Worm (Caenorhabditis elegans) whole organism, L1 larva: ENCODE measurements around the gene gid-7.
A peak's percentile ranks its signal among the peaks of the same experiment; 100 is the strongest.

Experiments
- C04F5.9 ChIP-seq: sonication (generic microtip); optimal IDR thresholded peaks from 2 replicates; lab custom pipeline; 2016; ENCODE audit warnings: missing genetic modification characterization, missing compliant biosample characterization
- C34B4.2 ChIP-seq: sonication (generic microtip); optimal IDR thresholded peaks from 2 replicates; lab custom pipeline; 2017; ENCODE audit warnings: mild to moderate bottlenecking, missing genetic modification characterization, missing compliant biosample characterization
- F16B12.6 ChIP-seq: fragments of 150-350 bp; optimal IDR thresholded peaks from 2 replicates; lab custom pipeline; 2014; ENCODE audit warnings: missing biosample characterization, missing genetic modification characterization
- Y116A8C.19 ChIP-seq: sonication (generic microtip); optimal IDR thresholded peaks from 2 replicates; lab custom pipeline; 2016; ENCODE audit warnings: missing compliant biosample characterization, missing genetic modification characterization, borderline replicate concordance
- aha-1 ChIP-seq: fragments of 150-350 bp; optimal IDR thresholded peaks from 2 replicates; lab custom pipeline; 2014; ENCODE audit warnings: missing biosample characterization, missing genetic modification characterization
- ama-1 ChIP-seq: fragments of 150-350 bp; optimal IDR thresholded peaks from 2 replicates; lab custom pipeline; 2014
- blmp-1 ChIP-seq: fragments of 150-350 bp; optimal IDR thresholded peaks from 2 replicates; lab custom pipeline; 2014; ENCODE audit warnings: missing biosample characterization, missing genetic modification characterization
- ceh-63 ChIP-seq: fragments of 200-800 bp; sonication (Bioruptor generic); optimal IDR thresholded peaks from 2 replicates; lab custom pipeline; 2018; ENCODE audit warnings: mild to moderate bottlenecking, missing genetic modification characterization, missing compliant biosample characterization
- ceh-8 ChIP-seq: fragments of 200-800 bp; sonication (Bioruptor generic); optimal IDR thresholded peaks from 2 replicates; lab custom pipeline; 2018; ENCODE audit warnings: mild to moderate bottlenecking, missing genetic modification characterization, moderate library complexity, missing compliant biosample characterization
- ceh-82 ChIP-seq, 3 experiments: fragments of 150-350 bp in 1 of 3; sonication (generic microtip) in 2 of 3; optimal IDR thresholded peaks; 2 replicates each; lab custom pipeline; 2014 to 2017; ENCODE audit warnings: missing biosample characterization in 3 of 3, missing genetic modification characterization in 3 of 3
- ceh-90 ChIP-seq: sonication (generic microtip); optimal IDR thresholded peaks from 2 replicates; lab custom pipeline; 2016; ENCODE audit warnings: missing genetic modification characterization, missing compliant biosample characterization
- ces-1 ChIP-seq: fragments of 150-350 bp; optimal IDR thresholded peaks from 2 replicates; lab custom pipeline; 2014; ENCODE audit warnings: missing biosample characterization, missing genetic modification reagents, missing genetic modification characterization
- dpl-1 ChIP-seq, 3 experiments: fragments of 150-350 bp in 2 of 3; sonication (generic microtip) in 1 of 3; optimal IDR thresholded peaks; 2 replicates each; lab custom pipeline; 2014 to 2017; ENCODE audit warnings: missing biosample characterization in 3 of 3, missing genetic modification characterization in 3 of 3, missing genetic modification reagents in 3 of 3
- dsc-1 ChIP-seq: sonication (generic microtip); optimal IDR thresholded peaks from 2 replicates; lab custom pipeline; 2016; ENCODE audit warnings: mild to moderate bottlenecking, missing genetic modification characterization, missing compliant biosample characterization
- efl-1 ChIP-seq, 4 experiments: fragments of 150-350 bp; optimal IDR thresholded peaks in 3 of 4; peaks in 1 of 4; 1 replicate in 1 of 4; 2 replicates in 3 of 4; lab custom pipeline; 2014; ENCODE audit warnings: missing biosample characterization in 2 of 4, missing genetic modification characterization in 2 of 4, missing genetic modification reagents in 2 of 4
- egl-27 ChIP-seq, 2 experiments: fragments of 150-350 bp in 1 of 2; sonication (generic microtip); optimal IDR thresholded peaks; 3 replicates each; lab custom pipeline; 2017 to 2018; ENCODE audit warnings: missing biosample characterization in 2 of 2, missing genetic modification characterization in 2 of 2, missing genetic modification reagents in 2 of 2
- elt-3 ChIP-seq, 6 experiments: fragments of 150-350 bp in 1 of 6; sonication (generic microtip); optimal IDR thresholded peaks; 2 replicates each; lab custom pipeline; 2017 to 2018; ENCODE audit warnings: missing biosample characterization in 6 of 6, missing genetic modification characterization in 6 of 6, inconsistent platforms in 1 of 6
- fkh-10 ChIP-seq: sonication (generic microtip); optimal IDR thresholded peaks from 2 replicates; lab custom pipeline; 2017; ENCODE audit warnings: missing biosample characterization, missing genetic modification reagents, missing genetic modification characterization
- fkh-8 ChIP-seq: sonication (generic microtip); optimal IDR thresholded peaks from 2 replicates; lab custom pipeline; 2016; ENCODE audit warnings: mild to moderate bottlenecking, missing genetic modification characterization, missing compliant biosample characterization
- hlh-17 ChIP-seq: fragments of 200-800 bp; sonication (Bioruptor generic); optimal IDR thresholded peaks from 2 replicates; lab custom pipeline; 2018; ENCODE audit warnings: missing genetic modification characterization, mild to moderate bottlenecking, missing compliant biosample characterization, moderate library complexity, borderline replicate concordance
- hpl-2 ChIP-seq: fragments of 150-350 bp; optimal IDR thresholded peaks from 2 replicates; lab custom pipeline; 2014; ENCODE audit warnings: missing biosample characterization, missing genetic modification reagents, missing genetic modification characterization
- irx-1 ChIP-seq: sonication (generic microtip); optimal IDR thresholded peaks from 2 replicates; lab custom pipeline; 2016; ENCODE audit warnings: missing genetic modification characterization, missing compliant biosample characterization
- isw-1 ChIP-seq: fragments of 200-800 bp; sonication (Bioruptor generic); IDR thresholded peaks from 2 replicates; pipeline ENCODE4 v1.3.6; 2022; ENCODE audit warnings: missing genetic modification characterization, missing compliant biosample characterization
- jun-1 ChIP-seq: fragments of 150-350 bp; optimal IDR thresholded peaks from 2 replicates; lab custom pipeline; 2014; ENCODE audit warnings: missing biosample characterization, missing genetic modification reagents, missing genetic modification characterization
- lin-13 ChIP-seq: fragments of 150-350 bp; optimal IDR thresholded peaks from 2 replicates; lab custom pipeline; 2014; ENCODE audit warnings: missing biosample characterization, missing genetic modification reagents, missing genetic modification characterization
- lin-14 ChIP-seq: fragments of 200-800 bp; sonication (Bioruptor generic); optimal IDR thresholded peaks from 2 replicates; lab custom pipeline; 2018; ENCODE audit warnings: mild to moderate bottlenecking, missing genetic modification characterization, moderate library complexity, missing compliant biosample characterization
- lin-35 ChIP-seq, 2 experiments: fragments of 150-350 bp; optimal IDR thresholded peaks; 2 replicates each; lab custom pipeline; 2014; ENCODE audit warnings: missing biosample characterization in 2 of 2, missing genetic modification characterization in 2 of 2, missing genetic modification reagents in 2 of 2
- lir-3 ChIP-seq: sonication (generic microtip); optimal IDR thresholded peaks from 2 replicates; lab custom pipeline; 2016; ENCODE audit warnings: mild to moderate bottlenecking, missing genetic modification characterization, moderate library complexity, missing compliant biosample characterization; ENCODE audit not compliant: poor library complexity
- lsy-2 ChIP-seq, 2 experiments: fragments of 150-350 bp; optimal IDR thresholded peaks; 2 replicates each; lab custom pipeline; 2014; ENCODE audit warnings: missing biosample characterization in 2 of 2, missing genetic modification characterization in 2 of 2
- nhr-28 ChIP-seq: fragments of 150-350 bp; optimal IDR thresholded peaks from 2 replicates; lab custom pipeline; 2014; ENCODE audit warnings: missing biosample characterization, missing genetic modification characterization
- nhr-47 ChIP-seq: sonication (generic microtip); optimal IDR thresholded peaks from 2 replicates; lab custom pipeline; 2016; ENCODE audit warnings: mild to moderate bottlenecking, missing genetic modification characterization, moderate library complexity, missing compliant biosample characterization
- nhr-71 ChIP-seq: sonication (generic microtip); optimal IDR thresholded peaks from 2 replicates; lab custom pipeline; 2016; ENCODE audit warnings: mild to moderate bottlenecking, missing genetic modification characterization, moderate library complexity, missing compliant biosample characterization
- pax-3 ChIP-seq: fragments of 200-800 bp; sonication (Bioruptor generic); optimal IDR thresholded peaks from 2 replicates; lab custom pipeline; 2018; ENCODE audit warnings: mild to moderate bottlenecking, missing genetic modification characterization, moderate library complexity, missing compliant biosample characterization
- sox-4 ChIP-seq: sonication (generic microtip); optimal IDR thresholded peaks from 2 replicates; lab custom pipeline; 2016; ENCODE audit warnings: missing genetic modification characterization, missing compliant biosample characterization
- swsn-7 ChIP-seq: sonication (generic microtip); optimal IDR thresholded peaks from 2 replicates; lab custom pipeline; 2016; ENCODE audit warnings: missing genetic modification characterization, missing compliant biosample characterization
- unc-62 ChIP-seq: fragments of 150-350 bp; optimal IDR thresholded peaks from 2 replicates; lab custom pipeline; 2014; ENCODE audit warnings: missing biosample characterization, missing genetic modification reagents, missing genetic modification characterization
- unc-98 ChIP-seq: fragments of 200-800 bp; sonication (Bioruptor generic); IDR thresholded peaks from 2 replicates; pipeline ENCODE4 v1.3.6; 2022; ENCODE audit warnings: missing genetic modification characterization, missing compliant biosample characterization
- vab-15 ChIP-seq: sonication (generic microtip); optimal IDR thresholded peaks from 2 replicates; lab custom pipeline; 2017; ENCODE audit warnings: missing genotype, mild to moderate bottlenecking, missing genetic modification characterization, missing compliant biosample characterization
- xbp-1 ChIP-seq: sonication (generic microtip); optimal IDR thresholded peaks from 2 replicates; lab custom pipeline; 2016; ENCODE audit warnings: missing genetic modification characterization, missing compliant biosample characterization
- zag-1 ChIP-seq: fragments of 150-350 bp; optimal IDR thresholded peaks from 2 replicates; lab custom pipeline; 2014; ENCODE audit warnings: missing biosample characterization, missing genetic modification characterization
- zip-4 ChIP-seq: fragments of 200-800 bp; sonication (Bioruptor generic); optimal IDR thresholded peaks from 2 replicates; lab custom pipeline; 2018; ENCODE audit warnings: mild to moderate bottlenecking, missing genetic modification characterization, moderate library complexity, missing compliant biosample characterization
- ztf-4 ChIP-seq: fragments of 150-350 bp; optimal IDR thresholded peaks from 2 replicates; lab custom pipeline; 2014; ENCODE audit warnings: missing biosample characterization, missing genetic modification characterization

Gene gid-7

ce11 chrV:3790424-3790823 lies 33.5 kb upstream of the gid-7 start:
- no peak for TF ChIP-seq F16B12.6
- TF ChIP-seq dpl-1 (GFP tag; optimal IDR thresholded peaks at IDR 0.05; lab: Kevin White, UChicago), result no peak
- TF ChIP-seq ceh-63, result no peak
- no peak for TF ChIP-seq unc-62 (GFP tag; lab: Kevin White, UChicago)
- no peak for TF ChIP-seq vab-15 (tag; lab: Kevin White, UChicago)
- TF ChIP-seq hpl-2 (GFP tag; lab: Kevin White, UChicago), result no peak
- no peak for TF ChIP-seq xbp-1 (tag; lab: Kevin White, UChicago)

- TF ChIP-seq nhr-28 (tag; lab: Kevin White, UChicago) (no peak), Y116A8C.19 (no peak), ceh-63 (no peak), hpl-2 (GFP tag; lab: Kevin White, UChicago) (no peak), lir-3 (tag; lab: Kevin White, UChicago) (no peak), lin-35 (GFP tag; optimal IDR thresholded peaks at IDR 0.05; lab: Kevin White, UChicago) (no peak), xbp-1 (tag; lab: Kevin White, UChicago) (no peak), lsy-2 (tag; optimal IDR thresholded peaks at IDR 0.05; lab: Kevin White, UChicago) (no peak), unc-98 (GFP tag; lab: Robert Waterston, UW) (no peak), ama-1 (lab: Kevin White, UChicago) (no peak), C34B4.2 (tag; lab: Kevin White, UChicago) (no peak)
Observed at ce11 chrV:3789770-3790169, 32.9 kb upstream of the gid-7 start, which contains the start of gene R08F11.7. Gene R08F11.7, plus strand, starts transcription at chrV:3790070.

DNA sequence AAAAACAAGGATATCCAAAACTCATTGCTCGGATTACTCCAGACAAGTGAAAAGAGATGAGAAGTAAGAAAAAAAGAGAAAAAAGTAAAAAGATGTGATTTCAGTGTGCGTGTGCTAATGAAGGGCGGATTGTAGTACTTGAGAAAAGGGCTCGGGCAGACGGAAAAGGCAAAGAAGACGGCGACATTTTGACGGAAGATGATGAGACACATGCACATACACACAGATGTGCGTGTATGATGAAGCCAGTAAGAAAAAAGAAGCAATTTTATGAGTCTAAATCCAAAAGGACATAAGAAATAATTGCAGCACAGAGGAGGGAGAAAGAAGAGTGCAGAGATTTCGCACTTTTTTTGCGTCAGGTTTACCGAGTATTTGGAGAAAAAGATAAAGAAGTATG lies 31.7 kb upstream of the gid-7 start:
- peak; percentile 79 for TF ChIP-seq fkh-10 (GFP tag; lab: Kevin White, UChicago)
- TF ChIP-seq efl-1 (optimal IDR thresholded peaks at IDR 0.05; lab: Kevin White, UChicago), result no peak
- TF ChIP-seq efl-1 (GFP tag; optimal IDR thresholded peaks at IDR 0.05 in 1 of 2; lab: Kevin White, UChicago), result peak in 1 of 2 experiments; percentile 64
- TF ChIP-seq fkh-8 (tag; lab: Kevin White, UChicago), result peak; percentile 32
- TF ChIP-seq jun-1 (tag; lab: Kevin White, UChicago), result no peak
- TF ChIP-seq C04F5.9 (tag; lab: Kevin White, UChicago), result no peak
- no peak for TF ChIP-seq unc-62 (GFP tag; lab: Kevin White, UChicago)
- TF ChIP-seq blmp-1 (tag; lab: Kevin White, UChicago), result no peak
- no peak for TF ChIP-seq ceh-90
- no peak for TF ChIP-seq aha-1 (tag; lab: Kevin White, UChicago)
- TF ChIP-seq zag-1 (tag; lab: Kevin White, UChicago), result no peak
- TF ChIP-seq sox-4 (tag; lab: Kevin White, UChicago), result no peak
- TF ChIP-seq nhr-47, result no peak
- TF ChIP-seq ces-1 (GFP tag; lab: Kevin White, UChicago), result no peak
- TF ChIP-seq irx-1 (tag; lab: Kevin White, UChicago), result no peak
- no peak for TF ChIP-seq ztf-4
- TF ChIP-seq zip-4 (GFP tag; lab: Kevin White, UChicago), result no peak
- TF ChIP-seq lin-14 (GFP tag; lab: Kevin White, UChicago), result peak; percentile 56
- no peak for TF ChIP-seq swsn-7 (tag; lab: Kevin White, UChicago)
- TF ChIP-seq Y116A8C.19, result no peak
- TF ChIP-seq hlh-17 (GFP tag; lab: Kevin White, UChicago), result no peak
- no peak for TF ChIP-seq lin-13
- no peak for TF ChIP-seq ceh-82 (tag; optimal IDR thresholded peaks at IDR 0.05; lab: Kevin White, UChicago)
- TF ChIP-seq dsc-1, result no peak
- TF ChIP-seq elt-3 (tag; optimal IDR thresholded peaks at IDR 0.05; lab: Kevin White, UChicago), result no peak
- no peak for TF ChIP-seq unc-98 (GFP tag; lab: Robert Waterston, UW)
- no peak for TF ChIP-seq egl-27 (tag; optimal IDR thresholded peaks at IDR 0.05; lab: Kevin White, UChicago)
- peak; percentile 1 for TF ChIP-seq pax-3
- no peak for TF ChIP-seq isw-1 (GFP tag; lab: Robert Waterston, UW)
- TF ChIP-seq ceh-8 (GFP tag; lab: Kevin White, UChicago), result no peak
- no peak for TF ChIP-seq nhr-71 (tag; lab: Kevin White, UChicago)
